Fruit fly (Drosophila melanogaster): ENCODE measurements around the gene Cpr76Ba.

Cpr76Ba gene

dm6 chr3L:19516547-19516946 lies 1.6 kb downstream of the Cpr76Ba start (continued):
- TF ChIP-seq ase (GFP tag; IDR thresholded peaks at IDR 0.05), result peak; percentile 95
- peak; percentile 82 for TF ChIP-seq Dip3 (GFP tag; optimal IDR thresholded peaks at IDR 0.05)
- no peak for TF ChIP-seq tna (GFP tag; IDR thresholded peaks at IDR 0.05; ENCODE audit: partially characterized antibody)
- TF ChIP-seq seq (GFP tag; IDR thresholded peaks at IDR 0.05), result peak; percentile 60; the same call in 1 of the 2 replicates
- TF ChIP-seq CG17829 (tag; optimal IDR thresholded peaks at IDR 0.05), result peak; percentile 82
- peak; percentile 81 for TF ChIP-seq zfh2 (GFP tag; optimal IDR thresholded peaks at IDR 0.05)
- peak; percentile 76 for TF ChIP-seq CG6813 (GFP tag; optimal IDR thresholded peaks at IDR 0.05)
- peak; percentile 86 for TF ChIP-seq CG3281 (GFP tag; optimal IDR thresholded peaks at IDR 0.05)
- peak; percentile 68 for TF ChIP-seq CG3163 (GFP tag; optimal IDR thresholded peaks at IDR 0.05)
- TF ChIP-seq Nf-YA (GFP tag; IDR thresholded peaks at IDR 0.05), result peak; percentile 79
- no peak for TF ChIP-seq Tbp (GFP tag; optimal IDR thresholded peaks at IDR 0.05)
- TF ChIP-seq Hmr (GFP tag; optimal IDR thresholded peaks at IDR 0.05), result peak; percentile 92
- TF ChIP-seq gcm (GFP tag; optimal IDR thresholded peaks at IDR 0.05), result no peak
- no peak for TF ChIP-seq Sin3A (optimal IDR thresholded peaks at IDR 0.05)
- peak; percentile 88 for TF ChIP-seq CG2889 (GFP tag; IDR thresholded peaks at IDR 0.05)
- peak; percentile 88 for TF ChIP-seq bab2 (GFP tag; optimal IDR thresholded peaks at IDR 0.05)
- peak; percentile 84 for TF ChIP-seq CG31224 (GFP tag; IDR thresholded peaks at IDR 0.05)
- peak; percentile 74 for TF ChIP-seq kay (GFP tag; optimal IDR thresholded peaks at IDR 0.05)
- TF ChIP-seq CG11093 (GFP tag; IDR thresholded peaks at IDR 0.05), result peak; percentile 81
- peak; percentile 85 for TF ChIP-seq CG2875 (GFP tag; optimal IDR thresholded peaks at IDR 0.05)
- peak; percentile 81 for TF ChIP-seq gem (tag; optimal IDR thresholded peaks at IDR 0.05)
- peak; percentile 86 for TF ChIP-seq CG3407 (GFP tag; optimal IDR thresholded peaks at IDR 0.05)
- no peak for TF ChIP-seq zen2 (GFP tag; IDR thresholded peaks at IDR 0.05; ENCODE audit: partially characterized antibody)
- peak; percentile 94 for TF ChIP-seq HLH3B (GFP tag; IDR thresholded peaks at IDR 0.05)
- TF ChIP-seq CG18262 (tag; optimal IDR thresholded peaks at IDR 0.05), result peak; percentile 76
- peak; percentile 92 for TF ChIP-seq CG16779 (GFP tag; IDR thresholded peaks at IDR 0.05)
- peak; percentile 87 for TF ChIP-seq CG5953 (GFP tag; IDR thresholded peaks at IDR 0.05)
- peak; percentile 84 for TF ChIP-seq Dek (tag; optimal IDR thresholded peaks at IDR 0.05)
- TF ChIP-seq Atf6 (GFP tag; IDR thresholded peaks at IDR 0.05), result peak; percentile 69
- no peak for TF ChIP-seq kah (GFP tag; optimal IDR thresholded peaks at IDR 0.05)
- peak; percentile 89 for TF ChIP-seq CG9609 (GFP tag; optimal IDR thresholded peaks at IDR 0.05)
- peak; percentile 85 for TF ChIP-seq btn (GFP tag; optimal IDR thresholded peaks at IDR 0.05)
- no peak for TF ChIP-seq pan (optimal IDR thresholded peaks at IDR 0.05)
- peak in 1 of 2 experiments; percentile 93 for TF ChIP-seq pan (GFP tag; optimal IDR thresholded peaks at IDR 0.05 in 1 of 2, IDR thresholded peaks at IDR 0.05 in 1 of 2)
- peak; percentile 81 for TF ChIP-seq schlank (tag; optimal IDR thresholded peaks at IDR 0.05)
- peak; percentile 33 for TF ChIP-seq YL-1 (GFP tag; optimal IDR thresholded peaks at IDR 0.05)
- peak; percentile 85; the same call in 1 of the 2 replicates for TF ChIP-seq CG14014 (GFP tag; IDR thresholded peaks at IDR 0.05)
- peak; percentile 86 for TF ChIP-seq CG17361 (GFP tag; IDR thresholded peaks at IDR 0.05)
- TF ChIP-seq Eip74EF (GFP tag; optimal IDR thresholded peaks at IDR 0.05), result no peak
- TF ChIP-seq CG32532 (GFP tag; IDR thresholded peaks at IDR 0.05), result peak; percentile 97
- no peak for TF ChIP-seq corto (GFP tag; optimal IDR thresholded peaks at IDR 0.05)
- peak; percentile 87 for TF ChIP-seq CG10543 (GFP tag; optimal IDR thresholded peaks at IDR 0.05)
- no peak for TF ChIP-seq grn (GFP tag; optimal IDR thresholded peaks at IDR 0.05)
- TF ChIP-seq exex (tag; optimal IDR thresholded peaks at IDR 0.05), result no peak
- peak; percentile 64 for TF ChIP-seq Neu2 (GFP tag; optimal IDR thresholded peaks at IDR 0.05; ENCODE audit: borderline replicate concordance)
- TF ChIP-seq CG4282 (GFP tag; optimal IDR thresholded peaks at IDR 0.05), result peak; percentile 65
- TF ChIP-seq NK7.1 (GFP tag; optimal IDR thresholded peaks at IDR 0.05), result peak; percentile 84
- peak; percentile 86 for TF ChIP-seq HLH54F (GFP tag; optimal IDR thresholded peaks at IDR 0.05)
- TF ChIP-seq Dp (GFP tag; optimal IDR thresholded peaks at IDR 0.05), result no peak
- TF ChIP-seq CG17359 (tag; optimal IDR thresholded peaks at IDR 0.05), result peak; percentile 80
- TF ChIP-seq CG18619 (GFP tag; optimal IDR thresholded peaks at IDR 0.05), result peak; percentile 87

Measured in whole organism, embryonic.